Worm (Caenorhabditis elegans) whole organism, L1 larva: ENCODE measurements around the gene str-204.

Source experiments
- elt-3 ChIP-seq, 6 experiments: fragments of 150-350 bp in 1 of 6; sonication (generic microtip); optimal IDR thresholded peaks; 2 replicates each; lab custom pipeline; 2017 to 2018; ENCODE audit warnings: missing biosample characterization in 6 of 6, missing genetic modification characterization in 6 of 6, inconsistent platforms in 1 of 6
- grh-1 ChIP-seq: fragments of 200-800 bp; sonication (Bioruptor generic); IDR thresholded peaks from 2 replicates; pipeline ENCODE4 v1.3.6; 2022; ENCODE audit warnings: missing genetic modification reagents, missing genetic modification characterization, missing compliant biosample characterization
- lin-13 ChIP-seq: fragments of 150-350 bp; optimal IDR thresholded peaks from 2 replicates; lab custom pipeline; 2014; ENCODE audit warnings: missing biosample characterization, missing genetic modification reagents, missing genetic modification characterization
- lin-15B ChIP-seq: fragments of 150-350 bp; sonication (generic microtip); optimal IDR thresholded peaks from 3 replicates; lab custom pipeline; 2014; ENCODE audit warnings: missing biosample characterization, missing genetic modification characterization
- pqm-1 ChIP-seq: sonication (generic microtip); optimal IDR thresholded peaks from 3 replicates; lab custom pipeline; 2017; ENCODE audit warnings: missing biosample characterization, missing genetic modification characterization
- unc-62 ChIP-seq: fragments of 150-350 bp; optimal IDR thresholded peaks from 2 replicates; lab custom pipeline; 2014; ENCODE audit warnings: missing biosample characterization, missing genetic modification reagents, missing genetic modification characterization

DNA sequence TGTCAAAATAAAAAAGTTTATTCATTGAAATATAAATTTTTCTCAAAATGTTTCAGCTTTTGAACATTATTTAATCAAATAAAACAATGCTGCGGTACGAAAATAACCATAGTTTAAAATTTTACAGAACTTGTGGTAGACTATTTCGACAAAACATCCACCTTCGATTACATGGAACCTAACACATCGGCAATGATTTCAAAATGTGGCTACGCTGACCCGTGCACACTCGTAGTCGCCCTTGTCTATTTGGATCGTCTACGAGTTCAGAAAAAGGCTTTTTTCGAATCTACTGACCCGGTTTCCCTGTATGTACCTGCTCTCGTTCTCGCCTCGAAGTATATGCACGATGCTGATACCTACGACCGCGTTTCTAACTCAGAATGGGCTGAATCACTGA, 37.5 kb downstream of the str-204 start:
- TF ChIP-seq unc-62 (GFP tag; lab: Kevin White, UChicago) (no peak), elt-3 (tag; optimal IDR thresholded peaks at IDR 0.05; lab: Kevin White, UChicago) (no peak), pqm-1 (tag; lab: Kevin White, UChicago) (no peak), grh-1 (GFP tag; lab: Robert Waterston, UW) (no peak), lin-15B (tag; lab: Kevin White, UChicago) (no peak), lin-13 (GFP tag; lab: Kevin White, UChicago) (no peak)
